Worm (Caenorhabditis elegans): ENCODE data around the gene T25B6.6.

T25B6.6 gene

ce11 chrX:9068075-9068474, 45.4 kb upstream of the T25B6.6 start (continued):
- TF ChIP-seq nhr-28 (tag; optimal IDR thresholded peaks at IDR 0.05) (no peak), lir-3 (tag; optimal IDR thresholded peaks at IDR 0.05; ENCODE audit: poor library complexity) (no peak), lin-14 (GFP tag; optimal IDR thresholded peaks at IDR 0.05) (peak; percentile 91), hlh-17 (GFP tag; optimal IDR thresholded peaks at IDR 0.05; ENCODE audit: borderline replicate concordance) (no peak), xbp-1 (tag; optimal IDR thresholded peaks at IDR 0.05) (peak; percentile 38), nhr-11 (tag; optimal IDR thresholded peaks at IDR 0.05) (no peak), egl-27 (tag; optimal IDR thresholded peaks at IDR 0.05) (peak in 1 of 2 experiments; percentile 7), C16A3.4 (tag; optimal IDR thresholded peaks at IDR 0.05) (peak; percentile 13), F16B12.6 (tag; optimal IDR thresholded peaks at IDR 0.05) (no peak), tbx-2 (tag; optimal IDR thresholded peaks at IDR 0.05) (peak; percentile 31), ceh-88 (GFP tag; IDR thresholded peaks at IDR 0.05) (no peak), ztf-11 (tag; optimal IDR thresholded peaks at IDR 0.05) (no peak), fkh-10 (GFP tag; optimal IDR thresholded peaks at IDR 0.05) (no peak), C34B4.2 (tag; optimal IDR thresholded peaks at IDR 0.05) (no peak), mef-2 (tag; optimal IDR thresholded peaks at IDR 0.05) (no peak), pag-3 (tag; optimal IDR thresholded peaks at IDR 0.05; ENCODE audit: borderline replicate concordance, insufficient read depth) (no peak), unc-62 (GFP tag; optimal IDR thresholded peaks at IDR 0.05) (no peak), mab-9 (GFP tag; IDR thresholded peaks at IDR 0.05) (no peak), elt-2 (tag; optimal IDR thresholded peaks at IDR 0.05) (no peak), Y116A8C.19 (tag; optimal IDR thresholded peaks at IDR 0.05; ENCODE audit: borderline replicate concordance) (no peak), mdl-1 (tag; optimal IDR thresholded peaks at IDR 0.05) (peak in 1 of 2 experiments; percentile 51), nhr-47 (tag; optimal IDR thresholded peaks at IDR 0.05) (no peak), swsn-7 (tag; optimal IDR thresholded peaks at IDR 0.05) (peak; percentile 37), fos-1 (tag; optimal IDR thresholded peaks at IDR 0.05) (no peak), lsy-2 (tag; optimal IDR thresholded peaks at IDR 0.05) (peak in 1 of 2 experiments; percentile 58), sox-4 (tag; optimal IDR thresholded peaks at IDR 0.05) (no peak), vab-15 (tag; optimal IDR thresholded peaks at IDR 0.05) (no peak), ama-1 (optimal IDR thresholded peaks at IDR 0.05) (no peak), jun-1 (tag; optimal IDR thresholded peaks at IDR 0.05) (no peak), pax-3 (tag; optimal IDR thresholded peaks at IDR 0.05) (no peak), aly-2 (tag; optimal IDR thresholded peaks at IDR 0.05) (no peak), ets-5 (GFP tag; IDR thresholded peaks at IDR 0.05) (no peak), efl-3 (GFP tag; optimal IDR thresholded peaks at IDR 0.05) (no peak), rnt-1 (tag; optimal IDR thresholded peaks at IDR 0.05) (peak; percentile 71), hpl-2 (GFP tag; optimal IDR thresholded peaks at IDR 0.05) (no peak), ceh-8 (GFP tag; optimal IDR thresholded peaks at IDR 0.05) (no peak), snu-23 (GFP tag; optimal IDR thresholded peaks at IDR 0.05) (peak; percentile 71), nhr-77 (tag; optimal IDR thresholded peaks at IDR 0.05) (no peak), irx-1 (tag; optimal IDR thresholded peaks at IDR 0.05) (peak; percentile 45), sup-37 (GFP tag; optimal IDR thresholded peaks at IDR 0.05) (no peak), aha-1 (tag; optimal IDR thresholded peaks at IDR 0.05) (no peak), zag-1 (tag; optimal IDR thresholded peaks at IDR 0.05) (no peak), lin-39 (tag; optimal IDR thresholded peaks at IDR 0.05) (no peak), fkh-4 (tag; optimal IDR thresholded peaks at IDR 0.05; ENCODE audit: borderline replicate concordance) (no peak), ceh-82 (tag; optimal IDR thresholded peaks at IDR 0.05) (peak in 2 of 3 experiments; percentile 11 to 45), dpl-1 (GFP tag; optimal IDR thresholded peaks at IDR 0.05) (peak in 1 of 3 experiments; percentile 17), skn-1 (tag; optimal IDR thresholded peaks at IDR 0.05) (no peak), sptf-1 (tag; optimal IDR thresholded peaks at IDR 0.05) (no peak), nhr-12 (tag; optimal IDR thresholded peaks at IDR 0.05) (no peak), C04F5.9 (tag; optimal IDR thresholded peaks at IDR 0.05) (no peak), ceh-90 (tag; optimal IDR thresholded peaks at IDR 0.05) (no peak), ztf-4 (tag; optimal IDR thresholded peaks at IDR 0.05) (no peak), nhr-84 (tag; optimal IDR thresholded peaks at IDR 0.05) (no peak)

Data from whole organism, L1 larva.